Worm (Caenorhabditis elegans) whole organism, L2 larva: ENCODE results near the gene pqn-22.
A peak's percentile ranks its signal among the peaks of the same experiment; 100 is the strongest.

Experiments used
- C34F6.9 ChIP-seq: fragments of 150-350 bp; optimal IDR thresholded peaks from 2 replicates; lab custom pipeline; 2014; ENCODE audit warnings: missing biosample characterization, missing genetic modification characterization
- F13H6.1 ChIP-seq: sonication (generic microtip); optimal IDR thresholded peaks from 2 replicates; lab custom pipeline; 2016; ENCODE audit warnings: missing genetic modification characterization, missing compliant biosample characterization
- R02D3.7 ChIP-seq: fragments of 150-350 bp; optimal IDR thresholded peaks from 2 replicates; lab custom pipeline; 2014; ENCODE audit warnings: missing biosample characterization, missing genetic modification characterization
- alr-1 ChIP-seq: fragments of 150-350 bp; optimal IDR thresholded peaks from 2 replicates; lab custom pipeline; 2014; ENCODE audit warnings: missing biosample characterization, missing genetic modification characterization
- ceh-16 ChIP-seq: fragments of 150-350 bp; optimal IDR thresholded peaks from 2 replicates; lab custom pipeline; 2014; ENCODE audit warnings: missing biosample characterization, missing genetic modification characterization
- ceh-82 ChIP-seq: fragments of 150-350 bp; optimal IDR thresholded peaks from 2 replicates; lab custom pipeline; 2014; ENCODE audit warnings: missing biosample characterization, missing genetic modification characterization
- crh-2 ChIP-seq: sonication (generic microtip); optimal IDR thresholded peaks from 2 replicates; lab custom pipeline; 2017; ENCODE audit warnings: missing biosample characterization, missing genetic modification characterization
- dmd-4 ChIP-seq: sonication (generic microtip); optimal IDR thresholded peaks from 2 replicates; lab custom pipeline; 2017; ENCODE audit warnings: missing biosample characterization, missing genetic modification characterization
- egl-27 ChIP-seq: sonication (generic microtip); optimal IDR thresholded peaks from 3 replicates; lab custom pipeline; 2017; ENCODE audit warnings: missing biosample characterization, missing genetic modification reagents, missing genetic modification characterization
- elt-1 ChIP-seq: fragments of 150-350 bp; optimal IDR thresholded peaks from 2 replicates; lab custom pipeline; 2014; ENCODE audit warnings: missing biosample characterization, missing genetic modification characterization
- gmeb-1 ChIP-seq: fragments of 150-350 bp; optimal IDR thresholded peaks from 2 replicates; lab custom pipeline; 2014; ENCODE audit warnings: missing biosample characterization, missing genetic modification characterization
- lin-13 ChIP-seq: fragments of 150-350 bp; optimal IDR thresholded peaks from 2 replicates; lab custom pipeline; 2014; ENCODE audit warnings: missing biosample characterization, missing genetic modification reagents, missing genetic modification characterization
- lin-39 ChIP-seq: fragments of 150-350 bp; optimal IDR thresholded peaks from 2 replicates; lab custom pipeline; 2014; ENCODE audit warnings: missing biosample characterization, missing genetic modification reagents, missing genetic modification characterization
- lsy-2 ChIP-seq, 2 experiments: fragments of 150-350 bp in 1 of 2; sonication (generic microtip) in 1 of 2; optimal IDR thresholded peaks; 2 replicates each; lab custom pipeline; 2014 to 2017; ENCODE audit warnings: missing biosample characterization in 2 of 2, missing genetic modification characterization in 2 of 2
- mab-5 ChIP-seq: fragments of 150-350 bp; optimal IDR thresholded peaks from 2 replicates; lab custom pipeline; 2014; ENCODE audit warnings: missing biosample characterization, missing genetic modification characterization
- mdl-1 ChIP-seq, 2 experiments: fragments of 150-350 bp in 1 of 2; sonication (generic microtip) in 1 of 2; optimal IDR thresholded peaks; 2 replicates each; lab custom pipeline; 2017; ENCODE audit warnings: missing biosample characterization in 2 of 2, missing genetic modification characterization in 2 of 2
- nhr-10 ChIP-seq: sonication (generic microtip); optimal IDR thresholded peaks from 2 replicates; lab custom pipeline; 2017; ENCODE audit warnings: missing biosample characterization, missing genetic modification characterization
- nhr-11 ChIP-seq: fragments of 150-350 bp; optimal IDR thresholded peaks from 2 replicates; lab custom pipeline; 2014; ENCODE audit warnings: missing biosample characterization, missing genetic modification characterization
- nhr-12 ChIP-seq: fragments of 150-350 bp; optimal IDR thresholded peaks from 2 replicates; lab custom pipeline; 2014; ENCODE audit warnings: missing biosample characterization, missing genetic modification characterization
- nhr-129 ChIP-seq: fragments of 150-350 bp; optimal IDR thresholded peaks from 2 replicates; lab custom pipeline; 2014; ENCODE audit warnings: missing biosample characterization, missing genetic modification characterization
- nhr-21 ChIP-seq: fragments of 150-350 bp; optimal IDR thresholded peaks from 2 replicates; lab custom pipeline; 2014; ENCODE audit warnings: missing biosample characterization, missing genetic modification characterization
- nhr-23 ChIP-seq: fragments of 150-350 bp; optimal IDR thresholded peaks from 2 replicates; lab custom pipeline; 2014; ENCODE audit warnings: missing biosample characterization, missing genetic modification reagents, missing genetic modification characterization
- nhr-6 ChIP-seq: fragments of 150-350 bp; optimal IDR thresholded peaks from 2 replicates; lab custom pipeline; 2014; ENCODE audit warnings: missing biosample characterization, missing genetic modification characterization
- peb-1 ChIP-seq: fragments of 150-350 bp; optimal IDR thresholded peaks from 2 replicates; lab custom pipeline; 2014; ENCODE audit warnings: missing biosample characterization, missing genetic modification characterization
- sem-4 ChIP-seq: fragments of 150-350 bp; optimal IDR thresholded peaks from 2 replicates; lab custom pipeline; 2014; ENCODE audit warnings: missing biosample characterization, missing genetic modification reagents, missing genetic modification characterization
- skn-1 ChIP-seq: sonication (generic microtip); optimal IDR thresholded peaks from 2 replicates; lab custom pipeline; 2017; ENCODE audit warnings: missing biosample characterization, missing genetic modification characterization
- sma-9 ChIP-seq, 2 experiments: fragments of 150-350 bp in 1 of 2; sonication (generic microtip) in 1 of 2; optimal IDR thresholded peaks; 2 replicates each; lab custom pipeline; 2014 to 2016; ENCODE audit warnings: missing genetic modification characterization in 2 of 2, mild to moderate bottlenecking in 1 of 2, missing biosample characterization in 1 of 2, missing compliant biosample characterization in 1 of 2, missing genetic modification reagents in 1 of 2, moderate library complexity in 1 of 2
- snpc-4 ChIP-seq: fragments of 150-350 bp; optimal IDR thresholded peaks from 2 replicates; lab custom pipeline; 2014; ENCODE audit warnings: missing biosample characterization, missing genetic modification characterization
- unc-39 ChIP-seq: fragments of 150-350 bp; optimal IDR thresholded peaks from 2 replicates; lab custom pipeline; 2014; ENCODE audit warnings: missing biosample characterization, missing genetic modification characterization
- unc-55 ChIP-seq: fragments of 150-350 bp; sonication (generic microtip); optimal IDR thresholded peaks from 3 replicates; lab custom pipeline; 2014; ENCODE audit warnings: missing biosample characterization, missing genetic modification reagents, missing genetic modification characterization
- unc-62 ChIP-seq: fragments of 150-350 bp; optimal IDR thresholded peaks from 2 replicates; lab custom pipeline; 2014; ENCODE audit warnings: missing biosample characterization, missing genetic modification reagents, missing genetic modification characterization
- zag-1 ChIP-seq: fragments of 150-350 bp; optimal IDR thresholded peaks from 2 replicates; lab custom pipeline; 2014; ENCODE audit warnings: missing biosample characterization, missing genetic modification characterization
- ztf-1 ChIP-seq: fragments of 200-800 bp; sonication (Bioruptor generic); conservative IDR thresholded peaks from 2 replicates; pipeline ENCODE4 v1.3.6; 2022; ENCODE audit warnings: missing genetic modification characterization, missing compliant biosample characterization
- ztf-11 ChIP-seq: sonication (generic microtip); optimal IDR thresholded peaks from 2 replicates; lab custom pipeline; 2017; ENCODE audit warnings: missing biosample characterization, missing genetic modification characterization
- ztf-4 ChIP-seq: fragments of 150-350 bp; optimal IDR thresholded peaks from 2 replicates; lab custom pipeline; 2014; ENCODE audit warnings: missing biosample characterization, missing genetic modification characterization

pqn-22 gene

DNA sequence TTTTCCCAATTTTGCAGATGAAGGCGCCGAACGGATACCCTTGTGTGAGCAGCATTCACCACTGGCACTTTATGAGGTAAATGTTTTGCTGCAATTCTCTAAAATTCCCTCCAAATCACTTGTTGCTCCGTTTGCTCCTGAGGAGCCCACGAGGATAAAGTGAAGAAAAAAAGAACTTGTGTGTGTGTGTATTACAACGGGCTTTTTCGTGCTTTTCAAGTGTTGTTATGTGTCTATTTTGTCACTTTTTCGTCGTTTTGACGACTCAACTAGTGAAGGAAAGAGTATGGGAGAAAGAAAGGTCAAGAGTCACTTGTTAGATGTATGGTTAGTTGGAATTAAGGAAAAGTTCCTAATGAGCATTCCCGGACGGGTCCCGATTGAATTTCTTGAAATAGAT lies 28.6 kb upstream of the pqn-22 start:
- TF ChIP-seq unc-62 (GFP tag; lab: Kevin White, UChicago): no peak

DNA sequence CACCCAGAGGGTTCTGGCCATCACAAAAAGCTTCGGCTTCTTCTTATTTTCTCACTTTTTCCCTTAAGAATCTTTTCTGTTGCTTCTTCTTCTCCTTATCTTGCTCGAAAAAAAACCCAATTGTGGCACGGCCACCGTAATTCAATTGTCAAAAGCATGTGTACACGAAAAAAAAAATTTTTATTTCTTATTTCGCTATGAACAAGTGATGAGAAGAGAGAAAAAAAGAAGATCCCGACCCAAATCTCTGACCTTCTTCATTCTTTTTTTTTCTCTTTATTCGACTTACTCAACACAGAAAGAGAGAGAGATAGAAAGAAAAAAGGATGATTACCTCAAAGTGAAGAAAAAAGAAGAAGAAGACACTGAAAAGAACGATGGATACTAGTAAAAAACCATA lies 27.5 kb upstream of the pqn-22 start:
- TF ChIP-seq elt-1 (no peak), unc-62 (GFP tag; lab: Kevin White, UChicago) (no peak), ztf-11 (tag; lab: Kevin White, UChicago) (no peak), ceh-82 (tag; lab: Kevin White, UChicago) (no peak), F13H6.1 (tag; lab: Kevin White, UChicago) (peak; percentile 28), lsy-2 (tag; optimal IDR thresholded peaks at IDR 0.05; lab: Kevin White, UChicago) (peak in 1 of 2 experiments; percentile 41), unc-55 (GFP tag; lab: Kevin White, UChicago) (peak; percentile 14), ztf-4 (tag; lab: Kevin White, UChicago) (no peak), ceh-16 (tag; lab: Kevin White, UChicago) (no peak), lin-39 (tag; lab: Kevin White, UChicago) (no peak), zag-1 (tag; lab: Kevin White, UChicago) (peak; percentile 11), egl-27 (tag; lab: Kevin White, UChicago) (no peak), dmd-4 (no peak), C34F6.9 (tag; lab: Kevin White, UChicago) (peak; percentile 48), nhr-10 (tag; lab: Kevin White, UChicago) (no peak)

DNA sequence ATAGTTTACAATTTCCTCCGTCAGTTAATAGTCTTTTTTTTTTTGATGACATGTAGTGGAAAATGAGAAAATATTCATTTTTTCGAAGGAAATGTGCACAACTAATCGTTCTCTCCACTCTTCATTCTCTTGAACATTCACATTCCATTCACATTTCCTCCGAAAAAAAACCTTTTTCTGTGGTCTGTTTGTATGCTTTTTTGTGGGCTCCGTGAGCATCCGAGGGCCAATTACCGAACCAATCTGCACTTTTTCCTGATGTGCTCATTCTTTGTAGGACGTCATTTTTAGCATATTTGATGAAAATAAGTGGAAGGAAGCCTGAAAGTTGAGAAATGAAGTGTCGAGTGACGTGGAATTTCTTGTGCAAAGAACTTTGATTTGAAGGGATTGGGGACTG lies 26.3 kb upstream of the pqn-22 start:
- TF ChIP-seq nhr-12 (tag; lab: Kevin White, UChicago): no peak
- no peak for TF ChIP-seq nhr-23 (tag; lab: Kevin White, UChicago)
- TF ChIP-seq sem-4 (tag; lab: Kevin White, UChicago): no peak
- TF ChIP-seq F13H6.1 (tag; lab: Kevin White, UChicago): no peak
- no peak for TF ChIP-seq snpc-4 (tag; lab: Kevin White, UChicago)
- no peak for TF ChIP-seq mab-5 (tag; lab: Kevin White, UChicago)
- TF ChIP-seq alr-1: no peak
- TF ChIP-seq ztf-1 (GFP tag; lab: Robert Waterston, UW): no peak
- no peak for TF ChIP-seq peb-1 (tag; lab: Kevin White, UChicago)
- no peak for TF ChIP-seq gmeb-1 (tag; lab: Kevin White, UChicago)
- no peak for TF ChIP-seq mdl-1 (tag; optimal IDR thresholded peaks at IDR 0.05; lab: Kevin White, UChicago)
- no peak for TF ChIP-seq nhr-6
- TF ChIP-seq nhr-21 (tag; lab: Kevin White, UChicago): no peak
- TF ChIP-seq ceh-16 (tag; lab: Kevin White, UChicago): no peak
- no peak for TF ChIP-seq zag-1 (tag; lab: Kevin White, UChicago)
- no peak for TF ChIP-seq nhr-11 (tag; lab: Kevin White, UChicago)
- no peak for TF ChIP-seq R02D3.7
- no peak for TF ChIP-seq skn-1 (tag; lab: Kevin White, UChicago)
- no peak for TF ChIP-seq ceh-82 (tag; lab: Kevin White, UChicago)

- TF ChIP-seq nhr-23 (tag; lab: Kevin White, UChicago) (no peak), C34F6.9 (tag; lab: Kevin White, UChicago) (no peak), mab-5 (tag; lab: Kevin White, UChicago) (no peak), sma-9 (GFP tag; optimal IDR thresholded peaks at IDR 0.05; lab: Kevin White, UChicago) (peak; percentile 33), sma-9 (tag; optimal IDR thresholded peaks at IDR 0.05; lab: Kevin White, UChicago) (no peak)
Observed at ce11 chrIV:6054833-6055232, 21.4 kb upstream of the pqn-22 start.

- TF ChIP-seq snpc-4 (tag; lab: Kevin White, UChicago): no peak
- TF ChIP-seq unc-39 (tag; lab: Kevin White, UChicago): no peak
- no peak for TF ChIP-seq lin-13 (GFP tag; lab: Kevin White, UChicago)
- peak; percentile 11 for TF ChIP-seq crh-2
- TF ChIP-seq lsy-2 (tag; optimal IDR thresholded peaks at IDR 0.05; lab: Kevin White, UChicago): peak in 1 of 2 experiments; percentile 22
- TF ChIP-seq F13H6.1 (tag; lab: Kevin White, UChicago): peak; percentile 4
- peak; percentile 31 for TF ChIP-seq C34F6.9 (tag; lab: Kevin White, UChicago)
- peak; percentile 39 for TF ChIP-seq sma-9 (GFP tag; optimal IDR thresholded peaks at IDR 0.05; lab: Kevin White, UChicago)
- TF ChIP-seq sma-9 (tag; optimal IDR thresholded peaks at IDR 0.05; lab: Kevin White, UChicago): no peak
- peak; percentile 15 for TF ChIP-seq nhr-129 (tag; lab: Kevin White, UChicago)
- TF ChIP-seq unc-55 (GFP tag; lab: Kevin White, UChicago): peak; percentile 40
Observed at ce11 chrIV:6053436-6053835, 20.0 kb upstream of the pqn-22 start.
